Fruit fly (Drosophila melanogaster) Kc167 (cell line): ENCODE measurements around the gene me31B.

Source experiments
- Myc ChIP-seq: fragments of >200 bp; optimal IDR thresholded peaks from 2 replicates; lab custom pipeline; 2017; ENCODE audit warnings: missing external identifiers
- Sin3A ChIP-seq: fragments of >200 bp; optimal IDR thresholded peaks from 2 replicates; lab custom pipeline; 2018; ENCODE audit warnings: missing external identifiers
- h ChIP-seq: fragments of >200 bp; optimal IDR thresholded peaks from 3 replicates; lab custom pipeline; 2018; ENCODE audit warnings: missing external identifiers
- insv ChIP-seq: fragments of >200 bp; optimal IDR thresholded peaks from 3 replicates; lab custom pipeline; 2018; ENCODE audit warnings: missing external identifiers
- psq ChIP-seq: fragments of >200 bp; optimal IDR thresholded peaks from 2 replicates; lab custom pipeline; 2017; ENCODE audit warnings: missing external identifiers
- ttk ChIP-seq: sonication (Bioruptor generic); optimal IDR thresholded peaks from 2 replicates; lab custom pipeline; 2017; ENCODE audit warnings: missing external identifiers

The me31B gene

DNA sequence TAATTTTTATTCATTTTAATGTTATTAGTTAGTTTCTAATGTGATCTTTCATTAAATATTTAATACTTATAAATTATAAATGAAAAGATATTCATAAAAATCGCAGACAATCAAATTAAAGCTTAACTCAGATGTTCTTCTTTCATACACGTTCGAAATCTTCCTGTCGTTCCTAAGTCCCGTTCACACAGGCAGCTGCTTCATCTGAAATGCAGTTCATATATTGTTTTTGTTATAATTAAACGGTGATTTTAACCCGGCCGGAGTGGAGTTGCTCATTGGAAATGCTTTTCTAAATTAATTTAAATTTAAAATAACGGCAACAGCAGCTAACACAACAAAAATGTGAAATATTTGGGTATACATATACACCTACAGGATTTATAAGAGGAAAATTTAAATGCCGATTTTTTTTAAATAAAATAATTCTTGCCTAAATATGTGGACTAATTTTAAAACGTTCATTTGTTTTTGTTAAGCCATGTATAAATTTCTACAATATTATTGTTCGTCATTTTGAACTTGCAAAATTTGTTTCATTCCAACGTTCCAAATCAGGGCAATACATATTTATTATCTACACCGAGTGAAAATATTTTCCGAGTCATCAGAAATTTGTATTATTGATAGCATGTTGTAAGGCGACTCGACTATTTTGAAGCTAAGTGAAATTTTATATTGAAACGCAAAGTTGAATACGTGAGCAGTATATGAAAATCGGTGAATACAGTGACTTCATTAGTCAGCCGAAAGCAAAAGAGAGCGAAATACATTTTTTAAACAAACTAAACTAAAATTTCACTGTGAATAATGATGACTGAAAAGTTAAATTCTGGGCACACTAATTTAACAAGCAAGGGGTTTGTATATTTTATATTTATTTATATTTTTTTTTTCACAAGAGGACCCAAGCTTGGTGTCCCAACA, at the start of gene me31B:
Gene me31B (plus strand): TSS at position 616 of the 927 bp plus-strand sequence.
- no peak for TF ChIP-seq Sin3A (lab: Kevin White, UChicago)
- TF ChIP-seq h = no peak
- no peak for TF ChIP-seq ttk
- no peak for TF ChIP-seq psq (lab: Kevin White, UChicago)
- TF ChIP-seq insv (lab: Kevin White, UChicago) = no peak
- no peak for TF ChIP-seq Myc

DNA sequence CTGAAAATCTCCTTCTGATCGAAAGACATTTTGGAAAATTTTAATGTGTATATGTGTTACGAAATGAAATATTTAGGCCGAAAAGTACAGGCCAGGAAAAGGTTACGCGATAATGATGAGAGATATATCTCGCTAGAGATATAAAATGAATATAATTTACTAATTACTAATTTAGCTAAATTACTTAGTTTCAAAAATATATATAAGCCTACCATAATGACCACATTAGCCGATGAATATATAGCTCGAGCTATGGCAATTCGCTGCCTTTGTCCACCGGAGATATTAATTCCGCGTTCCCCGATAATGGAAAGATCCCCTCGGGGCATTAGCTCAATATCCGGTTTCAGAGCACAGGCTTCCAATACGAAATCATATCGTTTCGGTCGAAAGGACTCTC, 47.7 kb upstream of the me31B start, which contains the start of gene Fum4:
Gene Fum4 (minus strand): TSS at position 101 of the 400 bp plus-strand sequence.
- TF ChIP-seq psq (lab: Kevin White, UChicago) = no peak
- no peak for TF ChIP-seq insv (lab: Kevin White, UChicago)
- TF ChIP-seq ttk = no peak
- TF ChIP-seq h = no peak
- TF ChIP-seq Sin3A (lab: Kevin White, UChicago) = no peak
- TF ChIP-seq Myc = no peak

- no peak for TF ChIP-seq Myc
These were observed 40.2 kb upstream of the me31B start, which contains the start of gene Sur for dm6 chr2L:10198911-10199310. Gene Sur (minus strand): TSS chr2L:10199117.

- TF ChIP-seq Sin3A (lab: Kevin White, UChicago) = no peak
- TF ChIP-seq ttk = no peak
- TF ChIP-seq Myc = no peak
- TF ChIP-seq insv (lab: Kevin White, UChicago) = no peak
- no peak for TF ChIP-seq h
- no peak for TF ChIP-seq psq (lab: Kevin White, UChicago)
These were observed 38.3 kb upstream of the me31B start, which contains the start of the genes Ripalpha and RpL7 for dm6 chr2L:10200847-10201246. Gene Ripalpha (minus strand): TSS chr2L:10200974. Gene RpL7 (plus strand): TSS chr2L:10201004.

DNA sequence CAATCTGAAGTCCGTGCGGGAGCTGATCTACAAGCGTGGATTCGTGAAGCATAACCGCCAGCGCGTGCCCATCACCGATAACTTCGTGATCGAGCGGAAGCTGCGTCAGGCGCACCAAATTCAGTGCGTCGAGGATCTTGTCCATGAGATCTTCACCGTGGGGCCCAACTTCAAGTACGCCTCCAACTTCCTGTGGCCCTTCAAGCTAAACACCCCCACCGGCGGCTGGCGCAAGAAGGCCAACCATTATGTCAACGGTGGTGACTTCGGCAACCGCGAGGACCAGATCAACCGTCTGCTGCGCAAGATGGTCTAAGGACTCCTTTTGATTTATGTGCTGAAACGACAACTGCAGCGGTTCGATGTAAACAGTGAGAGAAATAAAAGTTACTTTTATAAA, 37.4 kb upstream of the me31B start:
- no peak for TF ChIP-seq psq (lab: Kevin White, UChicago)
- no peak for TF ChIP-seq ttk
- no peak for TF ChIP-seq insv (lab: Kevin White, UChicago)

DNA sequence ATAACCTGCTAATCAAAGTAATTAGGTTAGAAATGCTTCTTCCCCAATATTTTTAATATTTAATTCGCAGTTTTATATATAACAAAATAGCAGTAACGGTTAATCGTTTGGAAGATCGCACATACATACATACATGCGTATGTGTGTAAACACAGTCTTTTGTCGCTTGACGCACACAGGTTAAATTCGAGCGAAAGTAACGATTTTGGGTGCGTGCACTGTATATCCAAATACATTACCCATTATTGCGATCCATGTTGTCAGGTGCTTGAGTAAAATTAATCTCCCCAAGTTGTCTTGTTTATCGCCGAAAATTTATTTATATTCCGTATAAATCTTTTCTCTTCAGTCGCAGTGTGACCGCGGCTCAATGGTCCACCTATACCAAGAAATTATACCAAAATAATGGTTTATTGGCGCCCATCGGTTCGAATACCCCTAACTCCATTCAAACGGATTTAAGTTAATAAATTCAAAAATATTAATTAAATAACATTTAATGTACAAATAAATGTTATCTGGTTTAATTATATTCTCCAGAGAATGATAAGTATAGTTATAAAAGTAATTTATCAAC, 35.1 kb upstream of the me31B start, which contains the start of gene CG34159:
Gene CG34159 (minus strand): TSS at position 385 of the 577 bp plus-strand sequence.
- TF ChIP-seq ttk (no peak), Myc (no peak), insv (lab: Kevin White, UChicago) (no peak), psq (lab: Kevin White, UChicago) (no peak), h (no peak), Sin3A (lab: Kevin White, UChicago) (no peak)

DNA sequence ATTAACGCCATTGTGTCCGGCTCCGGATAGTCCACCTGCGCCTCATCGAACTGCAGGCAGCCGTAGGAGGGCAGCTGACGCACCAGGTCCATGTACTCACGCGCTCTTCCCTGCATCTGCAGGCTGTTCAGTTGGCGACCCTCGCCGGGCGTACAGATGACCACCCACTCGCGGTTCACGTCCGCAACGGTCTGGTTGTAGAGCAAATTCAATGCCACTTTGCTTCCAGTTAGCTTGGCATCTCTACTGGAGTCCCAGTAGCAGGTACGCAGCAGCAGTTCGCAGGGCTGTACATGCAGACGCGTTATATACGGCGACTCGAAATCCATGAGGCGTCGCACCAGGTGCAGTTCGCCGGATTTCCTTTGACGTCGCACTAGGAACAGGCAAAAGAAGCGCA, 33.2 kb upstream of the me31B start:
- TF ChIP-seq Myc (no peak), ttk (peak; percentile 87)

- TF ChIP-seq Myc (no peak), insv (lab: Kevin White, UChicago) (no peak), ttk (no peak), psq (lab: Kevin White, UChicago) (no peak), Sin3A (lab: Kevin White, UChicago) (no peak), h (no peak)
These were observed 32.4 kb upstream of the me31B start, which contains the start of gene Snx17 for dm6 chr2L:10206633-10207162. Gene Snx17 (minus strand): TSS chr2L:10206961.

dm6 chr2L:10208799-10209794, 30.0 kb upstream of the me31B start, which contains the start of gene CG5731:
Gene CG5731 (minus strand): TSS chr2L:10209744.
- TF ChIP-seq h (no peak), Myc (no peak), insv (lab: Kevin White, UChicago) (no peak), ttk (no peak), Sin3A (lab: Kevin White, UChicago) (no peak), psq (lab: Kevin White, UChicago) (no peak)

dm6 chr2L:10210631-10211557, 28.2 kb upstream of the me31B start, which contains the start of the genes CG5727 and ath:
Gene CG5727 (minus strand): TSS chr2L:10210681.
Gene ath (plus strand): TSS chr2L:10211143.
- TF ChIP-seq Myc = no peak
- no peak for TF ChIP-seq insv (lab: Kevin White, UChicago)
- no peak for TF ChIP-seq h

DNA sequence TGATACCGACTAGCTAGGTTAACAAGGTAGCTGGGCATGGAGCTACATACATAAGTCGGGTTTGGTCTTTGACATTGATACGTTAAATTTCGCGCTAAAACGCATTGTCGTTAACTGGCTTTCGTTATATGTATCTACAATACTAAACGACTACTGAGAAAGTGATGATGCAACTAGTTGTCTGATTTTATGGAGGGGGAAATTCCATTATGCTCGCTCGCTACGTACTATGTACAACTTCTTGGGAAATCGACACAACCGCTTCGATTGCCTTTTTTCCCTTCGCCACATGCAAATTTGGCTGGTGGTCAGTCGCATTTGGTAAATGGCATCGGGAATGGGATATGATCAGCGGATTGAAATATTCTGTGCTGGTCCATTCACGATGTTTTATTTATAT, 19.1 kb upstream of the me31B start:
- TF ChIP-seq Myc (no peak), ttk (no peak), h (no peak), insv (lab: Kevin White, UChicago) (no peak), psq (lab: Kevin White, UChicago) (no peak), Sin3A (lab: Kevin White, UChicago) (no peak)
